Fruit fly (Drosophila melanogaster): Measurements from ENCODE around the gene CG6928.

DNA sequence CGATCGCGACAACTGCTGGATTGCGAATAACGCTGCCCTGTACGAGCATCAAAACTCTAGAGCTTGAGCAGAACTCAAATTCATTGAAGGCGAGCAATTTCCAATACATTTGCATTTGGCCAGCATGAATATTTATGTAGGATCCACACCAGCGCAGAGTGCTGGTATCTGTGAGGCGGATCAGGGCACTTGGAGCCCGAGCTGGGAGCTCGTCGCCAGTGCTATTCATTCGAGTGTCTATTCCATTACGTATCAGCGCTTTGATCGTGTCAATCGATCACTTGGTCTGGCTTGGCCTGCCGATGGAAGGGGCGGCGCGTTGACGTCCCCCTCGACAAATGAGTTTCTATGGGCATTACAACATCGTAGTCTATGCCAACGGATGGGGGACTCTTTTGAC is 36.9 kb upstream of the CG6928 start, which contains the start of gene prc:
- TF ChIP-seq fru (GFP tag; optimal IDR thresholded peaks at IDR 0.05) = no peak
- TF ChIP-seq tai (GFP tag; optimal IDR thresholded peaks at IDR 0.05) = no peak
- TF ChIP-seq Abd-B (GFP tag; optimal IDR thresholded peaks at IDR 0.05) = no peak
- TF ChIP-seq Hr83 (GFP tag; optimal IDR thresholded peaks at IDR 0.05; ENCODE audit: poor library complexity, severe bottlenecking) = no peak
- no peak for TF ChIP-seq psq (GFP tag; optimal IDR thresholded peaks at IDR 0.05)
- no peak for TF ChIP-seq OdsH (GFP tag; optimal IDR thresholded peaks at IDR 0.05)

Measured in whole organism, wandering third instar larva.